Worm (Caenorhabditis elegans) whole organism, late embryonic: ENCODE results near the gene F36G3.3.
A peak's percentile ranks its signal among the peaks of the same experiment; 100 is the strongest.

Experiments
- K02D7.2 ChIP-seq: sonication (generic microtip); optimal IDR thresholded peaks from 2 replicates; lab custom pipeline; 2017; ENCODE audit warnings: mild to moderate bottlenecking, missing genetic modification characterization, missing compliant biosample characterization
- T23F11.4 ChIP-seq: fragments of 200-800 bp; sonication (Bioruptor generic); optimal IDR thresholded peaks from 2 replicates; lab custom pipeline; 2018; ENCODE audit warnings: mild to moderate bottlenecking, missing genetic modification characterization, missing compliant biosample characterization
- ahr-1 ChIP-seq: sonication (generic microtip); optimal IDR thresholded peaks from 2 replicates; lab custom pipeline; 2016; ENCODE audit warnings: missing genetic modification characterization, missing compliant biosample characterization
- ceh-19 ChIP-seq: fragments of 200-800 bp; sonication (Bioruptor generic); optimal IDR thresholded peaks from 2 replicates; lab custom pipeline; 2018; ENCODE audit warnings: mild to moderate bottlenecking, missing genetic modification characterization, missing compliant biosample characterization
- ceh-2 ChIP-seq: sonication (generic microtip); optimal IDR thresholded peaks from 2 replicates; lab custom pipeline; 2016; ENCODE audit warnings: missing genotype, missing genetic modification characterization, missing compliant biosample characterization
- ceh-30 ChIP-seq: fragments of 150-350 bp; optimal IDR thresholded peaks from 2 replicates; lab custom pipeline; 2014; ENCODE audit warnings: missing biosample characterization, missing genetic modification characterization
- ceh-31 ChIP-seq: sonication (generic microtip); optimal IDR thresholded peaks from 2 replicates; lab custom pipeline; 2016; ENCODE audit warnings: missing genetic modification characterization, missing compliant biosample characterization
- dmd-4 ChIP-seq: sonication (generic microtip); optimal IDR thresholded peaks from 2 replicates; lab custom pipeline; 2016; ENCODE audit warnings: borderline replicate concordance, missing genetic modification characterization, missing compliant biosample characterization
- elt-2 ChIP-seq: sonication (generic microtip); optimal IDR thresholded peaks from 2 replicates; lab custom pipeline; 2016; ENCODE audit warnings: missing genetic modification reagents, missing genetic modification characterization, missing compliant biosample characterization
- fax-1 ChIP-seq: sonication (generic microtip); optimal IDR thresholded peaks from 2 replicates; lab custom pipeline; 2016; ENCODE audit warnings: missing genotype, missing genetic modification characterization, missing compliant biosample characterization
- hlh-30 ChIP-seq: sonication (generic microtip); optimal IDR thresholded peaks from 2 replicates; lab custom pipeline; 2017; ENCODE audit warnings: antibody characterized with exemption, missing genetic modification characterization, missing compliant biosample characterization; ENCODE audit not compliant: insufficient read depth
- nfya-1 ChIP-seq: sonication (generic microtip); optimal IDR thresholded peaks from 2 replicates; lab custom pipeline; 2017; ENCODE audit warnings: missing genetic modification characterization, mild to moderate bottlenecking, missing compliant biosample characterization, antibody characterized with exemption, moderate library complexity
- pag-3 ChIP-seq: sonication (generic microtip); optimal IDR thresholded peaks from 2 replicates; lab custom pipeline; 2016; ENCODE audit warnings: missing compliant biosample characterization, missing genetic modification characterization, borderline replicate concordance
- pqm-1 ChIP-seq: sonication (generic microtip); optimal IDR thresholded peaks from 2 replicates; lab custom pipeline; 2016; ENCODE audit warnings: missing genetic modification characterization, missing compliant biosample characterization
- ref-2 ChIP-seq: sonication (generic microtip); optimal IDR thresholded peaks from 2 replicates; lab custom pipeline; 2016; ENCODE audit warnings: missing genetic modification characterization, missing compliant biosample characterization
- sdc-2 ChIP-seq: sonication (generic microtip); optimal IDR thresholded peaks from 2 replicates; lab custom pipeline; 2016; ENCODE audit warnings: missing genotype, missing genetic modification characterization, missing compliant biosample characterization
- ttx-3 ChIP-seq: sonication (generic microtip); optimal IDR thresholded peaks from 2 replicates; lab custom pipeline; 2016; ENCODE audit warnings: missing genetic modification reagents, missing genetic modification characterization, missing compliant biosample characterization
- unc-3 ChIP-seq, 2 experiments: fragments of 200-800 bp in 1 of 2; sonication (Bioruptor generic) in 1 of 2; sonication (generic microtip) in 1 of 2; conservative IDR thresholded peaks in 1 of 2; optimal IDR thresholded peaks in 1 of 2; 2 replicates each; pipeline versions ENCODE4 v1.3.6 to Lab custom; 2016 to 2022; ENCODE audit warnings: missing compliant biosample characterization in 2 of 2, missing genetic modification characterization in 2 of 2, missing genetic modification reagents in 1 of 2
- unc-55 ChIP-seq: sonication (generic microtip); optimal IDR thresholded peaks from 2 replicates; lab custom pipeline; 2017; ENCODE audit warnings: missing biosample characterization, missing genetic modification reagents, missing genetic modification characterization
- ztf-16 ChIP-seq: sonication (generic microtip); optimal IDR thresholded peaks from 2 replicates; lab custom pipeline; 2017; ENCODE audit warnings: missing genetic modification characterization, missing compliant biosample characterization

The F36G3.3 gene

ce11 chrX:9845916-9846315 lies 47.3 kb downstream of the F36G3.3 start:
- TF ChIP-seq ahr-1 (no peak), ceh-30 (no peak), pqm-1 (tag; lab: Kevin White, UChicago) (no peak), elt-2 (tag; lab: Kevin White, UChicago) (no peak), unc-55 (GFP tag; lab: Kevin White, UChicago) (peak; percentile 14), K02D7.2 (no peak), ceh-19 (GFP tag; lab: Kevin White, UChicago) (no peak), hlh-30 (tag; lab: Kevin White, UChicago) (no peak), nfya-1 (tag; lab: Kevin White, UChicago) (peak; percentile 27)

- TF ChIP-seq K02D7.2: no peak
- TF ChIP-seq elt-2 (tag; lab: Kevin White, UChicago): no peak
Measured at ce11 chrX:9846975-9847374, 48.3 kb downstream of the F36G3.3 start, which contains the start of gene vab-15. Gene vab-15 (plus strand): TSS chrX:9847275.

ce11 chrX:9848214-9848789 lies 49.7 kb downstream of the F36G3.3 start:
- TF ChIP-seq pag-3 (tag; lab: Kevin White, UChicago): no peak
- no peak for TF ChIP-seq fax-1 (tag; lab: Kevin White, UChicago)
- no peak for TF ChIP-seq ref-2
- TF ChIP-seq unc-3 (GFP tag; conservative IDR thresholded peaks at IDR 0.05; lab: Robert Waterston, UW): no peak
- TF ChIP-seq unc-3 (tag; optimal IDR thresholded peaks at IDR 0.05; lab: Kevin White, UChicago): no peak

- TF ChIP-seq ceh-2 (tag; lab: Kevin White, UChicago) (no peak), sdc-2 (tag; lab: Kevin White, UChicago) (no peak), unc-3 (GFP tag; conservative IDR thresholded peaks at IDR 0.05; lab: Robert Waterston, UW) (no peak), unc-3 (tag; optimal IDR thresholded peaks at IDR 0.05; lab: Kevin White, UChicago) (no peak), T23F11.4 (GFP tag; lab: Kevin White, UChicago) (no peak), dmd-4 (no peak), ceh-31 (tag; lab: Kevin White, UChicago) (no peak), ztf-16 (tag; lab: Kevin White, UChicago) (no peak), ttx-3 (tag; lab: Kevin White, UChicago) (no peak)
- TF ChIP-seq, all 69 proteins: peak for 0
Measured at ce11 chrX:9850258-9850657, 51.6 kb downstream of the F36G3.3 start, which contains the start of gene lec-8. Gene lec-8 (plus strand): TSS chrX:9850571.
